Worm (Caenorhabditis elegans) whole organism, mixed stage, embryonic: Measurements from ENCODE around the gene Y48C3A.18.

Source experiments
- mab-5 ChIP-seq: fragments of 150-350 bp; optimal IDR thresholded peaks from 2 replicates; lab custom pipeline; 2014; ENCODE audit warnings: missing biosample characterization, missing genetic modification characterization
- nhr-237 ChIP-seq: fragments of 150-350 bp; optimal IDR thresholded peaks from 2 replicates; lab custom pipeline; 2014; ENCODE audit warnings: missing biosample characterization, missing genetic modification characterization
- pha-4 ChIP-seq: fragments of 150-350 bp; optimal IDR thresholded peaks from 2 replicates; lab custom pipeline; 2018; ENCODE audit warnings: missing biosample characterization, missing genetic modification reagents, missing genetic modification characterization
- snpc-4 ChIP-seq: fragments of 150-350 bp; optimal IDR thresholded peaks from 2 replicates; lab custom pipeline; 2014; ENCODE audit warnings: missing biosample characterization, missing genetic modification characterization

- TF ChIP-seq mab-5 (tag; lab: Kevin White, UChicago) (no peak), nhr-237 (tag; lab: Kevin White, UChicago) (no peak), snpc-4 (tag; lab: Kevin White, UChicago) (no peak), pha-4 (tag; lab: Kevin White, UChicago) (no peak)
These were observed 31.9 kb downstream of the Y48C3A.18 start for ce11 chrII:13444307-13444706.
